Worm (Caenorhabditis elegans) whole organism, L2 larva: ENCODE measurements around the gene M05D6.8.

Experiments
- ZK546.5 ChIP-seq: sonication (generic microtip); optimal IDR thresholded peaks from 2 replicates; lab custom pipeline; 2017; ENCODE audit warnings: missing biosample characterization, missing genetic modification characterization
- sma-3 ChIP-seq: sonication (generic microtip); optimal IDR thresholded peaks from 2 replicates; lab custom pipeline; 2016; ENCODE audit warnings: missing genetic modification reagents, missing genetic modification characterization, missing compliant biosample characterization

- no peak for TF ChIP-seq ZK546.5 (tag; lab: Kevin White, UChicago)
- no peak for TF ChIP-seq sma-3 (GFP tag; lab: Kevin White, UChicago)
Measured at ce11 chrII:8451425-8451824, 19.6 kb downstream of the M05D6.8 start.
